Worm (Caenorhabditis elegans): ENCODE data around the gene K08D12.8.

DNA sequence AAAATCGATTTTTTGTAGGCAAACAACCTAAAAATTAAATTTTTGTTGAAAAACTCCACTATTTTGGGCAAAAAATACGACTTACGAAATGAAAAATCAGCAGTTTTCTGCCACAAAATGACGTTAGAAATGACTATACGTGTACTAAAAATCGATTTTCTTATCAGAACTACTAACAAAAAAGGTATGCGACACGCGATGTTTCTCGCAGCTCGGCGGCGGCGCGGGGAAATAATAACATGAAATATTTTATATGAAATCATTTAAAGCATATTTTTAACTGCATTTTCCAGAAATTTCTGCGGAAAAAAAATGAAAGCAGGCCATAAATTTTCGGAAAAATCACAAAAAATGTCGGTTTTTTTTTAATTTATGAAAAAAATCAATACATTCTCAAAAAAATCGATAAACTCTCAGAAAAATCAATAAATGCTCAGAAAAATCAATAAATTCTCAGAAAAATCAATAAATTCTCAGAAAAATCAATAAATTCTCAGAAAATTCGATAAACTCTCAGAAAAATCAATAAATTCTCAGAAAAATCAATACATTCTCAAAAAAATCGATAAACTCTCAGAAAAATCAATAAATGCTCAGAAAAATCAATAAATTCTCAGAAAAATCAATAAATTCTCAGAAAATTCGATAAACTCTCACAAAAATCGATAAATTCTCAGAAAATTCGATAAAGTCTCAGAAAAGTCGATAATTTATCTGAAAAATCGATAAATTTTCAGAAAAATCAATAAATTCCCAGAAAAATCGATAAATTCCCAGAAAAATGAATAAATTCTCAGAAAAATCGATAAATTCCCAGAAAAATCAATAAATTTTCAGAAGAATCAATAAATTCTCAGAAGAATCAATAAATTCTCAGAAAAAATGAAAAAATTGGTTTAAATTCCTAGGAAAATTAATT is 14.4 kb downstream of the K08D12.8 start, which contains the start of gene ptpn-22:
- TF ChIP-seq flt-1 (GFP tag; IDR thresholded peaks at IDR 0.05): no peak
- no peak for TF ChIP-seq tab-1 (GFP tag; IDR thresholded peaks at IDR 0.05)

Measured in whole organism, midembryonic.